Fruit fly (Drosophila melanogaster): ENCODE measurements around the gene obst-E.

The obst-E gene

dm6 chr2L:5799435-5800387 lies 33.8 kb upstream of the obst-E start, which contains the start of gene CG9171:
Gene CG9171, minus strand, starts transcription at chr2L:5800253.
- no peak for TF ChIP-seq Pif1B (GFP tag; optimal IDR thresholded peaks at IDR 0.05)
- peak; percentile 50; the same call in 1 of the 3 replicates for TF ChIP-seq CG4496 (GFP tag; IDR thresholded peaks at IDR 0.05)
- no peak for TF ChIP-seq CG9948 (tag; optimal IDR thresholded peaks at IDR 0.05)
- TF ChIP-seq gl (tag; optimal IDR thresholded peaks at IDR 0.05): peak; percentile 45
- TF ChIP-seq Snoo (tag; optimal IDR thresholded peaks at IDR 0.05): no peak
- no peak for TF ChIP-seq CG10348 (GFP tag; IDR thresholded peaks at IDR 0.05)
- peak; percentile 17; the same call in 2 of the 3 replicates for TF ChIP-seq fd96Ca (GFP tag; IDR thresholded peaks at IDR 0.05)
- TF ChIP-seq CG15710 (tag; optimal IDR thresholded peaks at IDR 0.05): peak; percentile 23
- TF ChIP-seq CG32121 (GFP tag; IDR thresholded peaks at IDR 0.05): peak; percentile 18; the same call in 1 of the 2 replicates
- TF ChIP-seq CG8301 (tag; optimal IDR thresholded peaks at IDR 0.05): peak; percentile 11
- no peak for TF ChIP-seq CG17806 (tag; optimal IDR thresholded peaks at IDR 0.05)
- TF ChIP-seq Ets98B (GFP tag; IDR thresholded peaks at IDR 0.05): peak; percentile 36; the same call in 1 of the 2 replicates
- peak; percentile 13 for TF ChIP-seq Pif1A (GFP tag; optimal IDR thresholded peaks at IDR 0.05)
- peak; percentile 30; the same call in 1 of the 2 replicates for TF ChIP-seq CG12605 (GFP tag; IDR thresholded peaks at IDR 0.05)
- peak; percentile 40 for TF ChIP-seq CG13204 (GFP tag; optimal IDR thresholded peaks at IDR 0.05)
- no peak for TF ChIP-seq CG34367 (tag; optimal IDR thresholded peaks at IDR 0.05)
- TF ChIP-seq rn (GFP tag; IDR thresholded peaks at IDR 0.05): no peak
- no peak for TF ChIP-seq D1 (tag; optimal IDR thresholded peaks at IDR 0.05)
- peak; percentile 61 for TF ChIP-seq CG14655 (GFP tag; optimal IDR thresholded peaks at IDR 0.05)
- peak; percentile 24 for TF ChIP-seq CG8159 (tag; optimal IDR thresholded peaks at IDR 0.05)
- TF ChIP-seq EcR (GFP tag; optimal IDR thresholded peaks at IDR 0.05): peak; percentile 4

DNA sequence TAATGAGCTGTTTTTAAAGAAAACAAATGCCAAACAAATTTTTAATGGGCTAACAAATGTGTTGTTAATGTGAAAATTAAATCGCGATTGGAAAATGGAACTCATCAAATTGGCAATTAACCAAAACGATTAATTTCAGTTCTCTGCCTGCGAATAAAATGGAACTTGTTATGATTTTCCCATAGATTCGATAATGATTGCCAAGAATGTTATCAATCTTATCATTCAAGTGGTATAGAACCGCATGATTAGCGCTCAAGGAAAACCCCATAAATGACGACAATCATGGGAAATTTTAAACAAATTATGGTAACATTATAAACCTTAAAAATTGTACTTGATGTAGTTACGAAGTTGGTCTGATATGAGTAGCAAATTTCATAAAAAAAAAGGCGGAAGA lies 32.7 kb upstream of the obst-E start:
- TF ChIP-seq Pif1A (GFP tag; optimal IDR thresholded peaks at IDR 0.05): no peak
- no peak for TF ChIP-seq Pif1B (GFP tag; optimal IDR thresholded peaks at IDR 0.05)
- no peak for TF ChIP-seq CG17806 (tag; optimal IDR thresholded peaks at IDR 0.05)
- TF ChIP-seq CG10348 (GFP tag; IDR thresholded peaks at IDR 0.05): no peak
- TF ChIP-seq CG4496 (GFP tag; IDR thresholded peaks at IDR 0.05): no peak
- no peak for TF ChIP-seq CG9948 (tag; optimal IDR thresholded peaks at IDR 0.05)
- TF ChIP-seq D1 (tag; optimal IDR thresholded peaks at IDR 0.05): no peak
- no peak for TF ChIP-seq CG12605 (GFP tag; IDR thresholded peaks at IDR 0.05)
- no peak for TF ChIP-seq Snoo (tag; optimal IDR thresholded peaks at IDR 0.05)
- TF ChIP-seq CG34367 (tag; optimal IDR thresholded peaks at IDR 0.05): no peak
- no peak for TF ChIP-seq CG32121 (GFP tag; IDR thresholded peaks at IDR 0.05)
- no peak for TF ChIP-seq fd96Ca (GFP tag; IDR thresholded peaks at IDR 0.05)
- no peak for TF ChIP-seq rn (GFP tag; IDR thresholded peaks at IDR 0.05)
- no peak for TF ChIP-seq CG8159 (tag; optimal IDR thresholded peaks at IDR 0.05)

DNA sequence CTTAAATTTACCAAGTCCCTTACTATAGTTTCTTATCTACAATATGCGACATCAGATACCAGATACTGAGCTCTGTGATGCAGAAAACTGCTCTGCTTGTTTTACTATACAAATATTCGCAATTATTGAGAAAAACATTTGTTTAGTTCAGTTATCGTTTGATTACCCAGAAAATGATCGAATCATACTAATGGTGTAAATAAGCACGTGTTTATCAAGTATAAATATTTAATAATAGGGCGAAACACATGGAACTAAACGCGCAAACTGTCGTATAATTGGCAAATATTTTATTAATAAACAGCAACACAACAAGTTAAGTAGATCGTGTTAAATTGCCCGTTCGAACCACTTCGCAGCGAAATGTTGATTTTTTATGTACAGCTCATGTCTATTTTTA lies 32.0 kb upstream of the obst-E start:
- TF ChIP-seq gl (tag; optimal IDR thresholded peaks at IDR 0.05) (peak; percentile 35), Pif1A (GFP tag; optimal IDR thresholded peaks at IDR 0.05) (peak; percentile 27), CG4496 (GFP tag; IDR thresholded peaks at IDR 0.05) (no peak), CG10348 (GFP tag; IDR thresholded peaks at IDR 0.05) (no peak), CG14655 (GFP tag; optimal IDR thresholded peaks at IDR 0.05) (peak; percentile 22), D1 (tag; optimal IDR thresholded peaks at IDR 0.05) (no peak), CG17806 (tag; optimal IDR thresholded peaks at IDR 0.05) (peak; percentile 4), Pif1B (GFP tag; optimal IDR thresholded peaks at IDR 0.05) (peak; percentile 20), CG8159 (tag; optimal IDR thresholded peaks at IDR 0.05) (peak; percentile 15), CG8301 (tag; optimal IDR thresholded peaks at IDR 0.05) (no peak), CG9948 (tag; optimal IDR thresholded peaks at IDR 0.05) (peak; percentile 7), fd96Ca (GFP tag; IDR thresholded peaks at IDR 0.05) (no peak), CG12605 (GFP tag; IDR thresholded peaks at IDR 0.05) (no peak), CG15710 (tag; optimal IDR thresholded peaks at IDR 0.05) (no peak), CG32121 (GFP tag; IDR thresholded peaks at IDR 0.05) (0 out of 2 replicates have a peak, but pooled peaks have one; percentile 11), CG34367 (tag; optimal IDR thresholded peaks at IDR 0.05) (no peak)

DNA sequence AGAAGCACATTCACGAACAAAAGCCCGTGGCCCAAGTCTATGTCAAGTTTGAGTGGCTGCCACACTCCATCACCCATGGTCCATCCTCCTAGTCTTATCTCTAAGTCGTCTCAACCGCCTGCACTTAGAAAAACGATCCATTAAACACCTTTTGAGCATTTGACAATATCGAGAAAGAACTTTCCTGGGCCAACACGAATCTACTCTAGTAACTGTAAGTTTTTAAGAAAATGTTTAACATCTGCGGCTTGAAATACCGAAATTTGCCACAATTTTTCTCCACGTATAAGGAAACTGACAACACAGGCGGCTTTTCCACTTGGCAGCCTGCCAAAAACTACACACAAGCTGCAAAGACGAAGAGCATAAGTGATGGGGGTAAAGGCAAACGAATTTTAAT lies 29.2 kb upstream of the obst-E start:
- TF ChIP-seq CG8301 (tag; optimal IDR thresholded peaks at IDR 0.05): peak; percentile 40
- no peak for TF ChIP-seq Pif1A (GFP tag; optimal IDR thresholded peaks at IDR 0.05)
- peak; percentile 58 for TF ChIP-seq CG14655 (GFP tag; optimal IDR thresholded peaks at IDR 0.05)

dm6 chr2L:5793098-5793497 lies 27.2 kb upstream of the obst-E start:
- TF ChIP-seq rn (GFP tag; IDR thresholded peaks at IDR 0.05) (no peak), Snoo (tag; optimal IDR thresholded peaks at IDR 0.05) (no peak), fd96Ca (GFP tag; IDR thresholded peaks at IDR 0.05) (no peak), CG10348 (GFP tag; IDR thresholded peaks at IDR 0.05) (no peak), CG12605 (GFP tag; IDR thresholded peaks at IDR 0.05) (no peak)
